Fruit fly (Drosophila melanogaster) whole organism, prepupa: Measurements from ENCODE around the gene CG31253.

Experiments
- Blimp-1 ChIP-seq: fragments of 200-800 bp; sonication (Bioruptor generic); optimal IDR thresholded peaks from 3 replicates; lab custom pipeline; 2017; ENCODE audit warnings: missing biosample characterization, missing genetic modification characterization, mild to moderate bottlenecking, moderate library complexity, missing genetic modification reagents
- CG10631 ChIP-seq: fragments of 200-800 bp; sonication (Bioruptor generic); optimal IDR thresholded peaks from 2 replicates; lab custom pipeline; 2016; ENCODE audit warnings: missing biosample characterization, missing genetic modification characterization
- CG11294 ChIP-seq: fragments of 200-800 bp; sonication (Bioruptor generic); IDR thresholded peaks from 2 replicates; pipeline ENCODE4 v1.3.6; 2022; ENCODE audit warnings: missing biosample characterization, missing genetic modification characterization
- CG11762 ChIP-seq: fragments of 200-800 bp; sonication (Bioruptor generic); optimal IDR thresholded peaks from 3 replicates; lab custom pipeline; 2016; ENCODE audit warnings: missing biosample characterization, missing genetic modification characterization; ENCODE audit not compliant: insufficient read depth
- CG15336 ChIP-seq: fragments of 200-800 bp; sonication (Bioruptor generic); IDR thresholded peaks from 2 replicates; pipeline ENCODE4 v1.3.6; 2022; ENCODE audit warnings: missing biosample characterization, missing genetic modification characterization
- CG3032 ChIP-seq: fragments of 200-800 bp; optimal IDR thresholded peaks from 2 replicates; lab custom pipeline; 2019; ENCODE audit warnings: missing biosample characterization, mild to moderate bottlenecking, missing genetic modification characterization, moderate library complexity
- CG32006 ChIP-seq: fragments of 200-800 bp; sonication (Bioruptor generic); optimal IDR thresholded peaks from 3 replicates; lab custom pipeline; 2017; ENCODE audit warnings: missing biosample characterization, mild to moderate bottlenecking, missing genetic modification characterization
- CG34406 ChIP-seq: fragments of 200-800 bp; sonication (Bioruptor generic); optimal IDR thresholded peaks from 3 replicates; lab custom pipeline; 2016; ENCODE audit warnings: missing biosample characterization, missing genetic modification characterization
- CG4318 ChIP-seq: fragments of 200-800 bp; sonication (Bioruptor generic); optimal IDR thresholded peaks from 3 replicates; lab custom pipeline; 2017; ENCODE audit warnings: missing biosample characterization, mild to moderate bottlenecking, missing genetic modification characterization
- CG6276 ChIP-seq: fragments of 200-800 bp; sonication (Bioruptor generic); optimal IDR thresholded peaks from 2 replicates; lab custom pipeline; 2017; ENCODE audit warnings: missing biosample characterization, mild to moderate bottlenecking, missing genetic modification characterization
- CG6854 ChIP-seq: fragments of 200-800 bp; sonication (Bioruptor generic); optimal IDR thresholded peaks from 2 replicates; lab custom pipeline; 2017; ENCODE audit warnings: missing biosample characterization, mild to moderate bottlenecking, missing genetic modification characterization
- CG8119 ChIP-seq: fragments of 200-800 bp; sonication (Bioruptor generic); IDR thresholded peaks from 3 replicates; pipeline ENCODE4 v1.3.6; 2022; ENCODE audit warnings: missing biosample characterization, missing genetic modification characterization
- Eip75B ChIP-seq: fragments of 200-800 bp; sonication (Bioruptor generic); optimal IDR thresholded peaks from 3 replicates; lab custom pipeline; 2016; ENCODE audit warnings: missing biosample characterization, missing genetic modification characterization
- Eip78C ChIP-seq: fragments of 200-800 bp; sonication (Bioruptor generic); peaks from one replicate; lab custom pipeline; 2016; ENCODE audit warnings: missing biosample characterization, missing genetic modification characterization
- Eip93F ChIP-seq: fragments of 200-800 bp; sonication (Bioruptor generic); optimal IDR thresholded peaks from 2 replicates; lab custom pipeline; 2016; ENCODE audit warnings: missing biosample characterization, mild to moderate bottlenecking, missing genetic modification characterization
- Ets21C ChIP-seq: fragments of 200-800 bp; sonication (Bioruptor generic); optimal IDR thresholded peaks from 3 replicates; lab custom pipeline; 2016; ENCODE audit warnings: missing biosample characterization, missing genetic modification characterization
- Ets96B ChIP-seq: fragments of 200-800 bp; optimal IDR thresholded peaks from 2 replicates; lab custom pipeline; 2019; ENCODE audit warnings: missing biosample characterization, mild to moderate bottlenecking, missing genetic modification characterization, moderate library complexity
- Hr38 ChIP-seq: sonication (Bioruptor generic); optimal IDR thresholded peaks from 2 replicates; lab custom pipeline; 2016; ENCODE audit warnings: missing biosample characterization, missing genetic modification characterization
- Hr39 ChIP-seq: fragments of 200-800 bp; sonication (Bioruptor generic); optimal IDR thresholded peaks from 2 replicates; lab custom pipeline; 2016; ENCODE audit warnings: missing biosample characterization, missing genetic modification characterization
- OdsH ChIP-seq: fragments of 200-800 bp; sonication (Bioruptor generic); optimal IDR thresholded peaks from 3 replicates; lab custom pipeline; 2016; ENCODE audit warnings: missing biosample characterization, missing genetic modification characterization
- Smox ChIP-seq: fragments of 200-800 bp; sonication (Bioruptor generic); optimal IDR thresholded peaks from 3 replicates; lab custom pipeline; 2016; ENCODE audit warnings: missing biosample characterization, missing genetic modification characterization
- Sox102F ChIP-seq: fragments of 200-800 bp; sonication (Bioruptor generic); optimal IDR thresholded peaks from 2 replicates; lab custom pipeline; 2016; ENCODE audit warnings: missing biosample characterization, mild to moderate bottlenecking, missing genetic modification characterization
- Sox14 ChIP-seq: fragments of 200-800 bp; sonication (Bioruptor generic); optimal IDR thresholded peaks from 3 replicates; lab custom pipeline; 2016; ENCODE audit warnings: missing biosample characterization, missing genetic modification characterization
- Sox15 ChIP-seq: fragments of 200-800 bp; sonication (Bioruptor generic); optimal IDR thresholded peaks from 3 replicates; lab custom pipeline; 2016; ENCODE audit warnings: missing biosample characterization, missing genetic modification characterization
- achi ChIP-seq: fragments of 200-800 bp; sonication (Bioruptor generic); optimal IDR thresholded peaks from 3 replicates; lab custom pipeline; 2016; ENCODE audit warnings: missing biosample characterization, missing genetic modification characterization
- cyc ChIP-seq: fragments of 200-800 bp; sonication (Bioruptor generic); optimal IDR thresholded peaks from 3 replicates; lab custom pipeline; 2016; ENCODE audit warnings: missing biosample characterization, missing genetic modification characterization
- dac ChIP-seq: fragments of 200-800 bp; sonication (Bioruptor generic); optimal IDR thresholded peaks from 2 replicates; lab custom pipeline; 2017; ENCODE audit warnings: missing biosample characterization, mild to moderate bottlenecking, missing genetic modification characterization
- dsx ChIP-seq: fragments of 200-800 bp; optimal IDR thresholded peaks from 3 replicates; lab custom pipeline; 2019; ENCODE audit warnings: missing biosample characterization, mild to moderate bottlenecking, missing genetic modification characterization, moderate library complexity; ENCODE audit not compliant: poor library complexity, severe bottlenecking
- eg ChIP-seq: fragments of 200-800 bp; sonication (Bioruptor generic); IDR thresholded peaks from 3 replicates; pipeline ENCODE4 v1.3.6; 2022; ENCODE audit warnings: missing biosample characterization, missing genetic modification characterization
- fd85E ChIP-seq: fragments of 200-800 bp; sonication (Bioruptor generic); optimal IDR thresholded peaks from 3 replicates; lab custom pipeline; 2016; ENCODE audit warnings: missing biosample characterization, missing genetic modification characterization
- fkh ChIP-seq: fragments of 200-800 bp; sonication (Bioruptor generic); optimal IDR thresholded peaks from 3 replicates; lab custom pipeline; 2017; ENCODE audit warnings: missing biosample characterization, mild to moderate bottlenecking, missing genetic modification characterization, moderate library complexity
- net ChIP-seq: fragments of 200-800 bp; sonication (Bioruptor generic); optimal IDR thresholded peaks from 3 replicates; lab custom pipeline; 2016; ENCODE audit warnings: missing biosample characterization, missing genetic modification characterization
- pdm3 ChIP-seq: fragments of 200-800 bp; sonication (Bioruptor generic); optimal IDR thresholded peaks from 3 replicates; lab custom pipeline; 2016; ENCODE audit warnings: missing biosample characterization, missing genetic modification characterization
- salr ChIP-seq, 2 experiments: fragments of 200-800 bp; sonication (Bioruptor generic); optimal IDR thresholded peaks; 3 replicates each; lab custom pipeline; 2016 to 2018; ENCODE audit warnings: missing biosample characterization in 2 of 2, missing genetic modification characterization in 2 of 2, mild to moderate bottlenecking in 1 of 2
- spab ChIP-seq: fragments of 200-800 bp; sonication (Bioruptor generic); optimal IDR thresholded peaks from 2 replicates; lab custom pipeline; 2017; ENCODE audit warnings: missing biosample characterization, mild to moderate bottlenecking, missing genetic modification characterization, missing genetic modification reagents
- ss ChIP-seq, 2 experiments: fragments of 200-800 bp; sonication (Bioruptor generic); optimal IDR thresholded peaks; 2 replicates in 1 of 2; 3 replicates in 1 of 2; lab custom pipeline; 2017 to 2018; ENCODE audit warnings: mild to moderate bottlenecking in 2 of 2, missing biosample characterization in 2 of 2, missing genetic modification characterization in 2 of 2, moderate library complexity in 1 of 2
- svp ChIP-seq: fragments of 200-800 bp; sonication (Bioruptor generic); peaks from one replicate; lab custom pipeline; 2016; ENCODE audit warnings: missing biosample characterization, missing genetic modification characterization
- vri ChIP-seq: fragments of 200-800 bp; sonication (Bioruptor generic); optimal IDR thresholded peaks from 3 replicates; lab custom pipeline; 2016; ENCODE audit warnings: missing biosample characterization, mild to moderate bottlenecking, missing genetic modification characterization

The CG31253 gene

dm6 chr3R:27948421-27948906, 11.9 kb downstream of the CG31253 start, which contains the start of gene Gp93 (continued):
- TF ChIP-seq CG6854 (GFP tag; lab: Kevin White, UChicago) (peak; percentile 26), CG34406 (GFP tag; lab: Kevin White, UChicago) (peak; percentile 61), Sox14 (peak; percentile 46), fd85E (no peak), Eip75B (GFP tag; lab: Kevin White, UChicago) (peak; percentile 20), Sox15 (GFP tag; lab: Kevin White, UChicago) (peak; percentile 47), CG8119 (GFP tag; lab: Robert Waterston, UW) (peak; percentile 64; the same call in 2 of the 3 replicates)

dm6 chr3R:27947682-27948245, 12.6 kb downstream of the CG31253 start, which contains the start of gene mfrn:
Gene mfrn, minus strand, starts transcription at chr3R:27948021.
- no peak for TF ChIP-seq Ets21C (GFP tag; lab: Kevin White, UChicago)
- peak; percentile 7 for TF ChIP-seq CG6854 (GFP tag; lab: Kevin White, UChicago)

- TF ChIP-seq Blimp-1 (GFP tag; lab: Kevin White, UChicago), result no peak
- no peak for TF ChIP-seq CG11294 (GFP tag; lab: Robert Waterston, UW)
- no peak for TF ChIP-seq CG6854 (GFP tag; lab: Kevin White, UChicago)
- TF ChIP-seq CG6276 (GFP tag; lab: Kevin White, UChicago), result no peak
- peak; percentile 85 for TF ChIP-seq fkh (GFP tag; lab: Kevin White, UChicago)
- no peak for TF ChIP-seq cyc (GFP tag; lab: Kevin White, UChicago)
- no peak for TF ChIP-seq Ets96B
- TF ChIP-seq vri (GFP tag; lab: Kevin White, UChicago), result peak; percentile 75
- TF ChIP-seq net (GFP tag; lab: Kevin White, UChicago), result no peak
- no peak for TF ChIP-seq CG15336 (GFP tag; lab: Robert Waterston, UW)
- TF ChIP-seq Sox102F, result no peak
- no peak for TF ChIP-seq OdsH (GFP tag; lab: Kevin White, UChicago)
- no peak for TF ChIP-seq pdm3 (GFP tag; lab: Kevin White, UChicago)
- no peak for TF ChIP-seq CG3032 (tag; lab: Kevin White, UChicago)
- TF ChIP-seq Eip78C, result peak; percentile 33
- TF ChIP-seq svp (GFP tag; lab: Kevin White, UChicago), result no peak
- TF ChIP-seq achi (GFP tag; lab: Kevin White, UChicago), result no peak
- no peak for TF ChIP-seq ss (GFP tag; optimal IDR thresholded peaks at IDR 0.05; lab: Kevin White, UChicago)
Observed at dm6 chr3R:27946555-27947204, 13.7 kb downstream of the CG31253 start.

- TF ChIP-seq Eip78C (peak; percentile 49), dac (no peak), vri (GFP tag; lab: Kevin White, UChicago) (no peak), CG3032 (tag; lab: Kevin White, UChicago) (no peak), CG11294 (GFP tag; lab: Robert Waterston, UW) (no peak)
Observed at dm6 chr3R:27945398-27945797, 15.0 kb downstream of the CG31253 start.

DNA sequence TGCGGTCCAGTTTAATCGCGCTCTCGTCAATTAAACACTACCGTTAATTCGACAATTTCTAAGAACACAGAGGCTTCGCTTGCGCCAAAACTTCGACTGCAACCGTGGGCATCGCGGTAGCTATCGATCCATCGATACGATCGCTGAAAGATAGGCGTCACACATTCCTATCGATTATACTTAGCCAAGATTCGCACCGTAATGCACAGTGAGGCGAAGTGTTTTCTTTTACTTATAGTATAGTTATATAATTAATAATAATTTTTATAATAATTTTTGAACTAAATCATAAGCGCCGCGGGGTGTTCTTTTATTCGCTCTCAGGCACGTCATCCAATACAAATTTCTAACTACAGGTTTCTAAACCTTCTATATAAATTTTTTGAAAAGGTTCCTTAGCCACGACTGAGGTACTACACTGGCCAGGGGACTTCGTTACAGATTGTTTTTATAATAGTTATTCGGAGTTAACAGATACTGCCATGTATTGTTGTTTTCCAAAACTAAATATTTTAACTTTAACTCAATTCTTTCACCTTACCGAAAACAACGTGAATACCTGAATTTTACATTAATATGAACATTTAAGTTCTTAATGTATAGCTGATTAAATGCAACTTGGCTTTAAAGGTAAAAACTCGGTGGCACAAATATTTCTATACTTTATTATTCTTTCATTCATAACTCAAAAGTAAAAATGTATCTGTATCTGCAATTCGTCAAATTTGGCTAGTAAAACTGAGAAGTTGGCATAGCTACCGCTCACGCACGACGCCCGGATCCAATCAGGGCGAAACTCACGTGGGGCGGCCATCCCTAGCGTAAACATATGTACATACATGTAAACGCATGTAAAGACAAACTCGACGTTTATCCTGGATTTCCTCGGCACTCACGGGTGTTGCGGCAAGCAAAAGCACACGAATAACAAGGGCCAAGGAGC, 22.4 kb downstream of the CG31253 start, which contains the start of the genes NSD and BOD1:
Gene NSD (minus strand): TSS at position 102 of the 943 bp plus-strand sequence.
Gene BOD1 (plus strand): TSS at position 494 of the 943 bp plus-strand sequence.
- TF ChIP-seq dsx (GFP tag; lab: Kevin White, UChicago) (no peak), CG3032 (tag; lab: Kevin White, UChicago) (peak; percentile 49), CG32006 (GFP tag; lab: Kevin White, UChicago) (peak; percentile 61), CG4318 (GFP tag; lab: Kevin White, UChicago) (no peak), pdm3 (GFP tag; lab: Kevin White, UChicago) (no peak), Hr39 (GFP tag; lab: Kevin White, UChicago) (peak; percentile 3), OdsH (GFP tag; lab: Kevin White, UChicago) (no peak), Sox14 (no peak), Eip93F (GFP tag; lab: Kevin White, UChicago) (peak; percentile 6), CG34406 (GFP tag; lab: Kevin White, UChicago) (peak; percentile 41), salr (GFP tag; optimal IDR thresholded peaks at IDR 0.05; lab: Kevin White, UChicago) (no peak), Sox102F (no peak), fd85E (no peak), eg (peak; percentile 58; the same call in 2 of the 3 replicates), Hr38 (no peak), Smox (GFP tag; lab: Kevin White, UChicago) (no peak), spab (GFP tag; lab: Kevin White, UChicago) (no peak), CG10631 (GFP tag; lab: Kevin White, UChicago) (peak; percentile 67), CG11762 (GFP tag; lab: Kevin White, UChicago) (no peak)
